Worm (Caenorhabditis elegans) whole organism, L3 larva: Measurements from ENCODE around the gene T05C1.3.

Experiments used
- R02D3.7 ChIP-seq: fragments of 150-350 bp; optimal IDR thresholded peaks from 2 replicates; lab custom pipeline; 2014; ENCODE audit warnings: missing biosample characterization, missing genetic modification characterization
- ZK546.5 ChIP-seq: sonication (generic microtip); optimal IDR thresholded peaks from 2 replicates; lab custom pipeline; 2017; ENCODE audit warnings: missing biosample characterization, missing genetic modification characterization
- aly-2 ChIP-seq: fragments of 150-350 bp; optimal IDR thresholded peaks from 2 replicates; lab custom pipeline; 2014; ENCODE audit warnings: missing biosample characterization, missing genetic modification characterization
- ama-1 ChIP-seq: fragments of 150-350 bp; optimal IDR thresholded peaks from 2 replicates; lab custom pipeline; 2018
- ceh-16 ChIP-seq: sonication (generic microtip); optimal IDR thresholded peaks from 2 replicates; lab custom pipeline; 2017; ENCODE audit warnings: missing biosample characterization, missing genetic modification characterization
- ceh-28 ChIP-seq: fragments of 150-350 bp; optimal IDR thresholded peaks from 2 replicates; lab custom pipeline; 2014; ENCODE audit warnings: missing biosample characterization, missing genetic modification reagents, missing genetic modification characterization
- ceh-82 ChIP-seq: fragments of 150-350 bp; optimal IDR thresholded peaks from 2 replicates; lab custom pipeline; 2014; ENCODE audit warnings: missing biosample characterization, missing genetic modification characterization
- ceh-9 ChIP-seq: sonication (generic microtip); optimal IDR thresholded peaks from 2 replicates; lab custom pipeline; 2018; ENCODE audit warnings: missing biosample characterization, missing genetic modification characterization
- daf-12 ChIP-seq: fragments of 150-350 bp; optimal IDR thresholded peaks from 2 replicates; lab custom pipeline; 2014; ENCODE audit warnings: missing biosample characterization, missing genetic modification reagents, missing genetic modification characterization
- egl-5 ChIP-seq: fragments of 150-350 bp; optimal IDR thresholded peaks from 2 replicates; lab custom pipeline; 2017; ENCODE audit warnings: missing biosample characterization, missing genetic modification reagents, missing genetic modification characterization, inconsistent platforms
- elt-1 ChIP-seq: fragments of 150-350 bp; optimal IDR thresholded peaks from 2 replicates; lab custom pipeline; 2014; ENCODE audit warnings: missing biosample characterization, missing genetic modification characterization
- elt-2 ChIP-seq: sonication (generic microtip); optimal IDR thresholded peaks from 2 replicates; lab custom pipeline; 2016; ENCODE audit warnings: missing genetic modification reagents, mild to moderate bottlenecking, missing genetic modification characterization, missing compliant biosample characterization
- eor-1 ChIP-seq, 2 experiments: fragments of 150-350 bp; optimal IDR thresholded peaks; 2 replicates each; lab custom pipeline; 2014 to 2018; ENCODE audit warnings: missing biosample characterization in 2 of 2, missing genetic modification characterization in 2 of 2
- fkh-10 ChIP-seq: sonication (generic microtip); optimal IDR thresholded peaks from 2 replicates; lab custom pipeline; 2017; ENCODE audit warnings: missing biosample characterization, missing genetic modification reagents, missing genetic modification characterization
- fkh-2 ChIP-seq: fragments of 150-350 bp; optimal IDR thresholded peaks from 2 replicates; lab custom pipeline; 2014; ENCODE audit warnings: missing biosample characterization, missing genetic modification reagents, missing genetic modification characterization
- fos-1 ChIP-seq: fragments of 150-350 bp; optimal IDR thresholded peaks from 2 replicates; lab custom pipeline; 2014; ENCODE audit warnings: missing biosample characterization, missing genetic modification characterization
- hmg-11 ChIP-seq: sonication (generic microtip); optimal IDR thresholded peaks from 2 replicates; lab custom pipeline; 2016; ENCODE audit warnings: missing genetic modification characterization, missing compliant biosample characterization
- jun-1 ChIP-seq: fragments of 150-350 bp; optimal IDR thresholded peaks from 2 replicates; lab custom pipeline; 2014; ENCODE audit warnings: missing biosample characterization, missing genetic modification reagents, missing genetic modification characterization
- lin-15B ChIP-seq: fragments of 150-350 bp; optimal IDR thresholded peaks from 2 replicates; lab custom pipeline; 2014; ENCODE audit warnings: missing biosample characterization, missing genetic modification characterization
- lin-39 ChIP-seq: fragments of 150-350 bp; optimal IDR thresholded peaks from 2 replicates; lab custom pipeline; 2018; ENCODE audit warnings: missing biosample characterization, missing genetic modification reagents, missing genetic modification characterization
- lsy-12 ChIP-seq: sonication (generic microtip); optimal IDR thresholded peaks from 2 replicates; lab custom pipeline; 2016; ENCODE audit warnings: mild to moderate bottlenecking, missing genetic modification characterization, missing compliant biosample characterization
- mdl-1 ChIP-seq: fragments of 150-350 bp; optimal IDR thresholded peaks from 2 replicates; lab custom pipeline; 2014; ENCODE audit warnings: missing biosample characterization, missing genetic modification characterization
- mml-1 ChIP-seq: fragments of 150-350 bp; sonication (generic microtip); optimal IDR thresholded peaks from 3 replicates; lab custom pipeline; 2014; ENCODE audit warnings: missing biosample characterization, missing genetic modification characterization
- nfya-1 ChIP-seq: sonication (generic microtip); optimal IDR thresholded peaks from 2 replicates; lab custom pipeline; 2017; ENCODE audit warnings: missing genetic modification characterization, mild to moderate bottlenecking, missing compliant biosample characterization, antibody characterized with exemption, moderate library complexity; ENCODE audit not compliant: insufficient read depth
- nhr-11 ChIP-seq: fragments of 150-350 bp; optimal IDR thresholded peaks from 2 replicates; lab custom pipeline; 2014; ENCODE audit warnings: missing biosample characterization, missing genetic modification characterization
- nhr-12 ChIP-seq: fragments of 150-350 bp; optimal IDR thresholded peaks from 2 replicates; lab custom pipeline; 2014; ENCODE audit warnings: missing biosample characterization, missing genetic modification characterization
- nhr-23 ChIP-seq: fragments of 150-350 bp; optimal IDR thresholded peaks from 2 replicates; lab custom pipeline; 2014; ENCODE audit warnings: missing biosample characterization, missing genetic modification reagents, missing genetic modification characterization
- nhr-237 ChIP-seq: fragments of 150-350 bp; optimal IDR thresholded peaks from 2 replicates; lab custom pipeline; 2014; ENCODE audit warnings: missing biosample characterization, missing genetic modification characterization
- nhr-28 ChIP-seq: fragments of 150-350 bp; optimal IDR thresholded peaks from 2 replicates; lab custom pipeline; 2014; ENCODE audit warnings: missing biosample characterization, missing genetic modification characterization
- nhr-67 ChIP-seq: fragments of 150-350 bp; optimal IDR thresholded peaks from 2 replicates; lab custom pipeline; 2014; ENCODE audit warnings: missing biosample characterization, missing genetic modification characterization
- nhr-76 ChIP-seq: fragments of 150-350 bp; sonication (generic microtip); optimal IDR thresholded peaks from 5 replicates; lab custom pipeline; 2014; ENCODE audit warnings: missing biosample characterization, missing genetic modification characterization
- nhr-77 ChIP-seq: fragments of 150-350 bp; optimal IDR thresholded peaks from 2 replicates; lab custom pipeline; 2014; ENCODE audit warnings: missing biosample characterization, missing genetic modification characterization
- pha-4 ChIP-seq: fragments of 150-350 bp; optimal IDR thresholded peaks from 2 replicates; lab custom pipeline; 2014; ENCODE audit warnings: missing biosample characterization, missing genetic modification reagents, missing genetic modification characterization
- sea-2 ChIP-seq: fragments of 150-350 bp; sonication (generic microtip); optimal IDR thresholded peaks from 4 replicates; lab custom pipeline; 2014; ENCODE audit warnings: missing biosample characterization, missing genetic modification reagents, missing genetic modification characterization
- skn-1 ChIP-seq: fragments of 150-350 bp; optimal IDR thresholded peaks from 2 replicates; lab custom pipeline; 2014; ENCODE audit warnings: missing biosample characterization, missing genetic modification characterization
- tbx-2 ChIP-seq: sonication (generic microtip); optimal IDR thresholded peaks from 2 replicates; lab custom pipeline; 2016; ENCODE audit warnings: mild to moderate bottlenecking, missing genetic modification characterization, missing compliant biosample characterization
- unc-39 ChIP-seq: sonication (generic microtip); optimal IDR thresholded peaks from 4 replicates; lab custom pipeline; 2017; ENCODE audit warnings: missing biosample characterization, missing genetic modification characterization
- unc-62 ChIP-seq: fragments of 150-350 bp; sonication (generic microtip); optimal IDR thresholded peaks from 4 replicates; lab custom pipeline; 2014; ENCODE audit warnings: missing biosample characterization, missing genetic modification reagents, missing genetic modification characterization
- zag-1 ChIP-seq: fragments of 150-350 bp; optimal IDR thresholded peaks from 2 replicates; lab custom pipeline; 2014; ENCODE audit warnings: missing biosample characterization, missing genetic modification characterization
- ztf-11 ChIP-seq: fragments of 150-350 bp; optimal IDR thresholded peaks from 2 replicates; lab custom pipeline; 2014; ENCODE audit warnings: missing biosample characterization, missing genetic modification characterization
- ztf-4 ChIP-seq: fragments of 150-350 bp; optimal IDR thresholded peaks from 2 replicates; lab custom pipeline; 2014; ENCODE audit warnings: missing biosample characterization, missing genetic modification characterization

The T05C1.3 gene

ce11 chrII:4523122-4523672, 34.0 kb upstream of the T05C1.3 start, which contains the start of the genes B0304.4 and B0304.2:
Gene B0304.4, minus strand, starts transcription at chrII:4523222.
Gene B0304.2, plus strand, starts transcription at chrII:4523622.
- TF ChIP-seq elt-1 (tag; lab: Kevin White, UChicago) (no peak), hmg-11 (tag; lab: Kevin White, UChicago) (no peak), eor-1 (tag; optimal IDR thresholded peaks at IDR 0.05; lab: Kevin White, UChicago) (no peak), nhr-28 (tag; lab: Kevin White, UChicago) (no peak), nhr-12 (no peak), nhr-11 (tag; lab: Kevin White, UChicago) (no peak), pha-4 (tag; lab: Kevin White, UChicago) (no peak), nhr-76 (tag; lab: Kevin White, UChicago) (no peak), fos-1 (tag; lab: Kevin White, UChicago) (no peak)

- TF ChIP-seq nhr-11 (tag; lab: Kevin White, UChicago) = peak; percentile 58
- no peak for TF ChIP-seq pha-4 (tag; lab: Kevin White, UChicago)
Measured at ce11 chrII:4519976-4520594, 30.9 kb upstream of the T05C1.3 start.

DNA sequence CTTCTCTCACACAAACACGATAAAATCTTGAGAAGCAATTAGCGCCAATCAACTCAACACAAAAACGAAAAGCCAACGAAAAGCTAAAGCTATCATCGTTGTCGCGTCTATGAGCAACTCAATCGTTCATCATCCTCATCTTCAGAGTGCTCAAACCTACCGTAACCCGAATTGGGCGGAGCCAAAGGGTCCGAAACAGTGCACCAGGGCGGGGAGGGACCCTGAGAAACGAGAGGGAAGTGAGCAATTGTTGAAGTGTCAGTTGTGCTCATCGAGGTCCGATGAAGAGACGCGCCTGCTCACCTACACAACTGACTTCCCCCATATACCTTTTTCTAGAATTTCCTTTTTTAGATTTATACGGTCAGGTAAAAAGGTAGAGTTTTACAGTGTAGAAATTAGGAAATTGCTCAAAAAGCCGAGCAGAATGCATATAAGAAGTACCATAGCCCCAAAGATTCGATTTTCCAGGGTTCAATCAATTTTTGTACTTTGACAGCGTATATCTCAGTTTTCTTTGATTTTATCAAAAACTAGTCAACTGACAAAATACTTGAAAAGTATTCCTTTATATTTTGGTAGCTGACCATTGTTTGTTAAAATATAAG, 29.2 kb upstream of the T05C1.3 start, which contains the start of gene hlh-1:
Gene hlh-1 (plus strand): TSS at position 275 of the 608 bp plus-strand sequence.
- TF ChIP-seq aly-2 (no peak), daf-12 (tag; lab: Kevin White, UChicago) (no peak), mdl-1 (tag; lab: Kevin White, UChicago) (no peak), nhr-237 (tag; lab: Kevin White, UChicago) (no peak), lin-39 (tag; lab: Kevin White, UChicago) (peak; percentile 55), nhr-77 (no peak), nhr-11 (tag; lab: Kevin White, UChicago) (no peak), skn-1 (tag; lab: Kevin White, UChicago) (no peak), ama-1 (lab: Kevin White, UChicago) (no peak), egl-5 (tag; lab: Kevin White, UChicago) (peak; percentile 72), ceh-28 (no peak), sea-2 (GFP tag; lab: Kevin White, UChicago) (no peak), zag-1 (tag; lab: Kevin White, UChicago) (no peak), nfya-1 (tag; lab: Kevin White, UChicago) (peak; percentile 72), hmg-11 (tag; lab: Kevin White, UChicago) (no peak)
- TF ChIP-seq, all 47 proteins: peak for 3

DNA sequence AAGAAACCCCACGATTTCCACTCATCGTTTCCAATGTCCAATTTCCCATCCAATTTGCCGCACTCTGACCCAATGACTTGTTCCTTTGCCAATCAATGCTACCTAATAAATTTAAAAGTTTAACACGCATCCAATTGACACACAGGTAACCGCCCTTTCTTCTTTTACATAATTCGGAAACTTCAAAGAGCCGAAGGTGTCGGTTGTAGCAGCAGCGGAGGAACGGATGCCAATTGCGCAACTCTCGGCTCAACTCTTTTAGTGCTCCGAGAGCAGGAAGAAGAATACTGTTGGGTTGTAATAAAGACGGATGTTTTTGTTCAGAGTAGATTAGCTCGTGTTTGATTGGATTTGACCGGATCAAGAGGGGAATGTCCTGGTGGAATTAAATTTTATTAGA, 28.1 kb upstream of the T05C1.3 start:
- TF ChIP-seq nhr-67 (no peak), aly-2 (no peak), pha-4 (tag; lab: Kevin White, UChicago) (no peak), egl-5 (tag; lab: Kevin White, UChicago) (no peak), ztf-4 (tag; lab: Kevin White, UChicago) (no peak), fos-1 (tag; lab: Kevin White, UChicago) (no peak), unc-62 (GFP tag; lab: Kevin White, UChicago) (no peak), unc-39 (tag; lab: Kevin White, UChicago) (no peak), elt-1 (tag; lab: Kevin White, UChicago) (no peak), lsy-12 (tag; lab: Kevin White, UChicago) (no peak), ZK546.5 (tag; lab: Kevin White, UChicago) (no peak), hmg-11 (tag; lab: Kevin White, UChicago) (no peak), lin-39 (tag; lab: Kevin White, UChicago) (no peak), ceh-82 (no peak), mml-1 (tag; lab: Kevin White, UChicago) (no peak), jun-1 (tag; lab: Kevin White, UChicago) (no peak), nhr-12 (no peak)

ce11 chrII:4516291-4516690, 27.1 kb upstream of the T05C1.3 start:
- TF ChIP-seq elt-1 (tag; lab: Kevin White, UChicago) = no peak
- TF ChIP-seq ceh-9 (tag; lab: Kevin White, UChicago) = no peak
- TF ChIP-seq lin-39 (tag; lab: Kevin White, UChicago) = no peak
- no peak for TF ChIP-seq elt-2 (tag; lab: Kevin White, UChicago)
- no peak for TF ChIP-seq nfya-1 (tag; lab: Kevin White, UChicago)
- TF ChIP-seq tbx-2 (tag; lab: Kevin White, UChicago) = no peak
- TF ChIP-seq hmg-11 (tag; lab: Kevin White, UChicago) = no peak
- TF ChIP-seq egl-5 (tag; lab: Kevin White, UChicago) = no peak
- no peak for TF ChIP-seq ceh-16 (tag; lab: Kevin White, UChicago)
- no peak for TF ChIP-seq zag-1 (tag; lab: Kevin White, UChicago)
- no peak for TF ChIP-seq R02D3.7
- no peak for TF ChIP-seq nhr-12
- TF ChIP-seq lin-15B (tag; lab: Kevin White, UChicago) = no peak
- TF ChIP-seq nhr-23 = no peak
- TF ChIP-seq fkh-10 (GFP tag; lab: Kevin White, UChicago) = no peak
- no peak for TF ChIP-seq ceh-28
- no peak for TF ChIP-seq fkh-2 (tag; lab: Kevin White, UChicago)
- no peak for TF ChIP-seq ztf-11 (tag; lab: Kevin White, UChicago)
- no peak for TF ChIP-seq skn-1 (tag; lab: Kevin White, UChicago)
- TF ChIP-seq ama-1 (lab: Kevin White, UChicago) = no peak
